Worm (Caenorhabditis elegans): Measurements from ENCODE around the gene ubc-24.
A peak's percentile ranks its signal among the peaks of the same experiment; 100 is the strongest.

The ubc-24 gene

ce11 chrII:8449660-8450118 is 44.3 kb downstream of the ubc-24 start, which contains the start of gene F22B5.4:
Gene F22B5.4 (plus strand): TSS chrII:8449710.
- TF ChIP-seq R02D3.7 (tag; optimal IDR thresholded peaks at IDR 0.05) (no peak), zfp-3 (GFP tag; conservative IDR thresholded peaks at IDR 0.05) (no peak), dmd-6 (GFP tag; IDR thresholded peaks at IDR 0.05) (peak; percentile 34; the same call in 1 of the 2 replicates), hlh-30 (tag; optimal IDR thresholded peaks at IDR 0.05; ENCODE audit: insufficient read depth) (no peak), Y105C5A.15 (GFP tag; IDR thresholded peaks at IDR 0.05) (no peak), hif-1 (tag; optimal IDR thresholded peaks at IDR 0.05) (peak in 1 of 2 experiments; percentile 48), unc-130 (GFP tag; optimal IDR thresholded peaks at IDR 0.05) (no peak), nhr-28 (tag; optimal IDR thresholded peaks at IDR 0.05) (peak; percentile 64), pqm-1 (tag; optimal IDR thresholded peaks at IDR 0.05) (peak; percentile 27), dmd-8 (GFP tag; IDR thresholded peaks at IDR 0.05) (no peak), ceh-44 (GFP tag; IDR thresholded peaks at IDR 0.05) (no peak)

- no peak for TF ChIP-seq daf-12 (tag; optimal IDR thresholded peaks at IDR 0.05)
- TF ChIP-seq spr-3 (GFP tag; optimal IDR thresholded peaks at IDR 0.05) = no peak
- peak in 1 of 2 experiments; percentile 51 for TF ChIP-seq unc-62 (GFP tag; optimal IDR thresholded peaks at IDR 0.05 in 1 of 2)
- no peak for TF ChIP-seq unc-62 (tag; optimal IDR thresholded peaks at IDR 0.05)
- no peak for TF ChIP-seq zfp-2 (tag; optimal IDR thresholded peaks at IDR 0.05)
- TF ChIP-seq mxl-3 (GFP tag; optimal IDR thresholded peaks at IDR 0.05) = peak; percentile 2
- peak in 1 of 2 experiments; percentile 40 for TF ChIP-seq hif-1 (tag; optimal IDR thresholded peaks at IDR 0.05)
- no peak for TF ChIP-seq ama-1 (optimal IDR thresholded peaks at IDR 0.05)
- no peak for TF ChIP-seq unc-130 (GFP tag; optimal IDR thresholded peaks at IDR 0.05)
- no peak for TF ChIP-seq spr-1 (tag; optimal IDR thresholded peaks at IDR 0.05)
These were observed 45.3 kb downstream of the ubc-24 start for ce11 chrII:8450750-8451149.

- TF ChIP-seq tra-1 (GFP tag; IDR thresholded peaks at IDR 0.05) = 0 out of 2 replicates have a peak, but pooled peaks have one; percentile 13
- no peak for TF ChIP-seq nhr-237 (tag; optimal IDR thresholded peaks at IDR 0.05)
- peak; percentile 34; the same call in 1 of the 2 replicates for TF ChIP-seq egl-43 (GFP tag; IDR thresholded peaks at IDR 0.05)
- TF ChIP-seq hlh-30 (tag; optimal IDR thresholded peaks at IDR 0.05; ENCODE audit: insufficient read depth) = peak; percentile 32
- peak; percentile 94 to 99 for TF ChIP-seq hif-1 (tag; optimal IDR thresholded peaks at IDR 0.05)
- peak; percentile 18 for TF ChIP-seq mep-1 (tag; optimal IDR thresholded peaks at IDR 0.05)
- no peak for TF ChIP-seq mxl-3 (GFP tag; optimal IDR thresholded peaks at IDR 0.05)
- peak; percentile 32; the same call in 1 of the 2 replicates for TF ChIP-seq set-16 (GFP tag; IDR thresholded peaks at IDR 0.05)
- TF ChIP-seq aha-1 (tag) = peak; percentile 100
These were observed 46.0 kb downstream of the ubc-24 start for ce11 chrII:8451425-8451824.

ce11 chrII:8454513-8454912 is 49.1 kb downstream of the ubc-24 start, which contains the start of gene F22B5.5:
Gene F22B5.5 (minus strand): TSS chrII:8454613.
- TF ChIP-seq unc-62 (GFP tag; optimal IDR thresholded peaks at IDR 0.05 in 1 of 2) (no peak), unc-62 (tag; optimal IDR thresholded peaks at IDR 0.05) (no peak), vab-7 (GFP tag; IDR thresholded peaks at IDR 0.05) (no peak), nhr-28 (tag; optimal IDR thresholded peaks at IDR 0.05) (no peak), ces-1 (GFP tag; optimal IDR thresholded peaks at IDR 0.05) (no peak), rbr-2 (tag; optimal IDR thresholded peaks at IDR 0.05) (no peak), spr-3 (GFP tag; optimal IDR thresholded peaks at IDR 0.05) (no peak), nhr-77 (tag; optimal IDR thresholded peaks at IDR 0.05) (no peak), zip-11 (GFP tag; IDR thresholded peaks at IDR 0.05) (no peak), Y105C5A.15 (GFP tag; IDR thresholded peaks at IDR 0.05) (no peak), gei-8 (GFP tag; optimal IDR thresholded peaks at IDR 0.05) (no peak), F49E8.2 (tag; optimal IDR thresholded peaks at IDR 0.05; ENCODE audit: borderline replicate concordance) (no peak), zfp-2 (tag; optimal IDR thresholded peaks at IDR 0.05) (no peak), ceh-44 (GFP tag; IDR thresholded peaks at IDR 0.05) (no peak), mes-2 (tag; optimal IDR thresholded peaks at IDR 0.05; ENCODE audit: poor library complexity, severe bottlenecking) (no peak), ZK337.2 (GFP tag; IDR thresholded peaks at IDR 0.05) (no peak), lir-3 (tag; optimal IDR thresholded peaks at IDR 0.05) (no peak)

All from whole organism, L4 larva.